Worm (Caenorhabditis elegans) whole organism, young adult: ENCODE data around the gene F59A6.10.
A peak's percentile ranks its signal among the peaks of the same experiment; 100 is the strongest.

Experiments used
- B0336.3 ChIP-seq: fragments of 200-800 bp; sonication (Bioruptor generic); IDR thresholded peaks from 2 replicates; pipeline ENCODE4 v1.3.6; 2022; ENCODE audit warnings: missing genetic modification characterization, missing compliant biosample characterization
- D2030.7 ChIP-seq: fragments of 200-800 bp; sonication (Bioruptor generic); IDR thresholded peaks from 2 replicates; pipeline ENCODE4 v1.3.6; 2022; ENCODE audit warnings: missing genetic modification reagents, missing genetic modification characterization, missing compliant biosample characterization
- F55B11.4 ChIP-seq: sonication (generic microtip); optimal IDR thresholded peaks from 2 replicates; lab custom pipeline; 2016; ENCODE audit warnings: missing compliant biosample characterization, missing genetic modification characterization, borderline replicate concordance; ENCODE audit not compliant: insufficient read depth
- K12H6.12 ChIP-seq: fragments of 200-800 bp; sonication (Bioruptor generic); optimal IDR thresholded peaks from 2 replicates; lab custom pipeline; 2018; ENCODE audit warnings: mild to moderate bottlenecking, missing genetic modification characterization, missing compliant biosample characterization
- ZK185.1 ChIP-seq: sonication (generic microtip); optimal IDR thresholded peaks from 2 replicates; lab custom pipeline; 2016; ENCODE audit warnings: mild to moderate bottlenecking, missing genetic modification characterization, missing compliant biosample characterization; ENCODE audit not compliant: poor library complexity, severe bottlenecking
- attf-5 ChIP-seq: fragments of 200-800 bp; sonication (Bioruptor generic); optimal IDR thresholded peaks from 2 replicates; lab custom pipeline; 2018; ENCODE audit warnings: mild to moderate bottlenecking, missing genetic modification characterization, missing compliant biosample characterization
- cebp-1 ChIP-seq, 2 experiments: fragments of 200-800 bp in 1 of 2; sonication (Bioruptor generic) in 1 of 2; sonication (generic microtip) in 1 of 2; IDR thresholded peaks in 1 of 2; optimal IDR thresholded peaks in 1 of 2; 2 replicates each; pipeline versions ENCODE4 v1.3.6 to Lab custom; 2017 to 2022; ENCODE audit warnings: missing compliant biosample characterization in 2 of 2, missing genetic modification characterization in 2 of 2, mild to moderate bottlenecking in 1 of 2, missing genetic modification reagents in 1 of 2, moderate library complexity in 1 of 2
- ceh-27 ChIP-seq: fragments of 200-800 bp; sonication (Bioruptor generic); optimal IDR thresholded peaks from 2 replicates; lab custom pipeline; 2018; ENCODE audit warnings: mild to moderate bottlenecking, missing genetic modification characterization, moderate library complexity, missing compliant biosample characterization
- ceh-58 ChIP-seq: fragments of 200-800 bp; sonication (Bioruptor generic); IDR thresholded peaks from 2 replicates; pipeline ENCODE4 v1.3.6; 2022; ENCODE audit warnings: missing genetic modification characterization, missing compliant biosample characterization
- chd-7 ChIP-seq: sonication (generic microtip); optimal IDR thresholded peaks from 2 replicates; lab custom pipeline; 2016; ENCODE audit warnings: mild to moderate bottlenecking, missing genetic modification characterization, moderate library complexity, missing compliant biosample characterization
- dpff-1 ChIP-seq: sonication (generic microtip); optimal IDR thresholded peaks from 2 replicates; lab custom pipeline; 2017; ENCODE audit warnings: mild to moderate bottlenecking, missing genetic modification characterization, missing compliant biosample characterization
- egl-18 ChIP-seq: fragments of 200-800 bp; sonication (Bioruptor generic); IDR thresholded peaks from 2 replicates; pipeline ENCODE4 v1.3.6; 2022; ENCODE audit warnings: missing genetic modification reagents, missing genetic modification characterization, missing compliant biosample characterization
- ekl-4 ChIP-seq: fragments of 200-800 bp; sonication (Bioruptor generic); IDR thresholded peaks from 2 replicates; pipeline ENCODE4 v1.3.6; 2022; ENCODE audit warnings: missing genetic modification reagents, missing genetic modification characterization, missing compliant biosample characterization
- ets-4 ChIP-seq: fragments of 200-800 bp; sonication (Bioruptor generic); optimal IDR thresholded peaks from 2 replicates; lab custom pipeline; 2018; ENCODE audit warnings: mild to moderate bottlenecking, missing genetic modification characterization, missing compliant biosample characterization
- fkh-3 ChIP-seq: sonication (generic microtip); optimal IDR thresholded peaks from 2 replicates; lab custom pipeline; 2016; ENCODE audit warnings: mild to moderate bottlenecking, missing genetic modification characterization, missing compliant biosample characterization
- gei-17 ChIP-seq: fragments of 200-800 bp; sonication (Bioruptor generic); optimal IDR thresholded peaks from 2 replicates; lab custom pipeline; 2018; ENCODE audit warnings: mild to moderate bottlenecking, missing genetic modification characterization, missing compliant biosample characterization
- hmg-1.2 ChIP-seq: fragments of 200-800 bp; sonication (Bioruptor generic); IDR thresholded peaks from 2 replicates; pipeline ENCODE4 v1.3.6; 2022; ENCODE audit warnings: missing genetic modification reagents, missing genetic modification characterization, missing compliant biosample characterization
- hmg-20 ChIP-seq: fragments of 200-800 bp; sonication (Bioruptor generic); IDR thresholded peaks from 2 replicates; pipeline ENCODE4 v1.3.6; 2022; ENCODE audit warnings: missing genetic modification reagents, missing genetic modification characterization, missing compliant biosample characterization
- lag-1 ChIP-seq: fragments of 200-800 bp; sonication (Bioruptor generic); IDR thresholded peaks from 2 replicates; pipeline ENCODE4 v1.3.6; 2022; ENCODE audit warnings: missing genetic modification reagents, missing genetic modification characterization, missing compliant biosample characterization
- let-526 ChIP-seq: fragments of 200-800 bp; sonication (Bioruptor generic); IDR thresholded peaks from 2 replicates; pipeline ENCODE4 v1.3.6; 2022; ENCODE audit warnings: missing genetic modification reagents, missing genetic modification characterization, missing compliant biosample characterization
- lin-26 ChIP-seq: fragments of 200-800 bp; sonication (Bioruptor generic); IDR thresholded peaks from 2 replicates; pipeline ENCODE4 v1.3.6; 2022; ENCODE audit warnings: missing genetic modification reagents, missing genetic modification characterization, missing compliant biosample characterization
- lin-40 ChIP-seq: sonication (generic microtip); optimal IDR thresholded peaks from 2 replicates; lab custom pipeline; 2016; ENCODE audit warnings: missing genetic modification characterization, mild to moderate bottlenecking, missing compliant biosample characterization, missing genotype, missing genetic modification reagents
- lsl-1 ChIP-seq: fragments of 200-800 bp; sonication (Bioruptor generic); optimal IDR thresholded peaks from 2 replicates; lab custom pipeline; 2018; ENCODE audit warnings: mild to moderate bottlenecking, missing genetic modification characterization, moderate library complexity, missing compliant biosample characterization
- lsy-27 ChIP-seq: sonication (generic microtip); optimal IDR thresholded peaks from 2 replicates; lab custom pipeline; 2017; ENCODE audit warnings: missing genetic modification characterization, mild to moderate bottlenecking, missing compliant biosample characterization, antibody characterized with exemption, missing genotype, borderline replicate concordance; ENCODE audit not compliant: insufficient read depth
- madf-10 ChIP-seq: sonication (generic microtip); optimal IDR thresholded peaks from 2 replicates; lab custom pipeline; 2016; ENCODE audit warnings: mild to moderate bottlenecking, missing genetic modification characterization, missing compliant biosample characterization
- mcd-1 ChIP-seq: fragments of 200-800 bp; sonication (Bioruptor generic); IDR thresholded peaks from 2 replicates; pipeline ENCODE4 v1.3.6; 2022; ENCODE audit warnings: missing genetic modification reagents, missing genetic modification characterization, missing compliant biosample characterization
- mxl-1 ChIP-seq: sonication (generic microtip); optimal IDR thresholded peaks from 2 replicates; lab custom pipeline; 2016; ENCODE audit warnings: missing genetic modification characterization, missing compliant biosample characterization
- nfya-1 ChIP-seq: sonication (generic microtip); optimal IDR thresholded peaks from 2 replicates; lab custom pipeline; 2017; ENCODE audit warnings: antibody characterized with exemption, missing compliant biosample characterization, missing genetic modification characterization, borderline replicate concordance; ENCODE audit not compliant: insufficient read depth
- nfyb-1 ChIP-seq: fragments of 200-800 bp; sonication (Bioruptor generic); IDR thresholded peaks from 2 replicates; pipeline ENCODE4 v1.3.6; 2022; ENCODE audit warnings: missing genetic modification reagents, missing genetic modification characterization, missing compliant biosample characterization
- nhr-120 ChIP-seq: fragments of 200-800 bp; sonication (Bioruptor generic); IDR thresholded peaks from 2 replicates; pipeline ENCODE4 v1.3.6; 2022; ENCODE audit warnings: missing genetic modification characterization, missing compliant biosample characterization
- nhr-80 ChIP-seq: sonication (generic microtip); optimal IDR thresholded peaks from 2 replicates; lab custom pipeline; 2016; ENCODE audit warnings: missing genetic modification characterization, missing compliant biosample characterization
- nhr-90 ChIP-seq: sonication (generic microtip); optimal IDR thresholded peaks from 2 replicates; lab custom pipeline; 2016; ENCODE audit warnings: missing genotype, mild to moderate bottlenecking, missing genetic modification characterization, missing compliant biosample characterization
- pbrm-1 ChIP-seq: fragments of 200-800 bp; sonication (Bioruptor generic); IDR thresholded peaks from 2 replicates; pipeline ENCODE4 v1.3.6; 2022; ENCODE audit warnings: missing genetic modification reagents, missing genetic modification characterization, missing compliant biosample characterization
- snpc-3.4 ChIP-seq: sonication (generic microtip); optimal IDR thresholded peaks from 2 replicates; lab custom pipeline; 2017; ENCODE audit warnings: missing genetic modification characterization, mild to moderate bottlenecking, missing compliant biosample characterization, antibody characterized with exemption, moderate library complexity, missing genotype, missing genetic modification reagents
- snpc-4 ChIP-seq, 5 experiments: fragments of 150-350 bp in 1 of 5; sonication (generic microtip) in 4 of 5; optimal IDR thresholded peaks; 2 replicates each; lab custom pipeline; 2014 to 2018; ENCODE audit warnings: missing genetic modification characterization in 5 of 5, missing biosample characterization in 3 of 5, antibody characterized with exemption in 2 of 5, mild to moderate bottlenecking in 2 of 5, missing compliant biosample characterization in 2 of 5, missing genotype in 2 of 5, moderate library complexity in 2 of 5, missing genetic modification reagents in 1 of 5
- tbp1 ChIP-seq: fragments of 200-800 bp; sonication (Bioruptor generic); optimal IDR thresholded peaks from 2 replicates; lab custom pipeline; 2018; ENCODE audit warnings: mild to moderate bottlenecking, missing genetic modification characterization, missing compliant biosample characterization
- tbx-9 ChIP-seq: sonication (generic microtip); optimal IDR thresholded peaks from 2 replicates; lab custom pipeline; 2016; ENCODE audit warnings: borderline replicate concordance, missing genetic modification characterization, inconsistent platforms, missing compliant biosample characterization
- tlf-1 ChIP-seq: fragments of 200-800 bp; sonication (Bioruptor generic); optimal IDR thresholded peaks from 2 replicates; lab custom pipeline; 2018; ENCODE audit warnings: mild to moderate bottlenecking, missing genetic modification characterization, missing compliant biosample characterization
- unc-62 ChIP-seq: fragments of 150-350 bp; optimal IDR thresholded peaks from 2 replicates; lab custom pipeline; 2014; ENCODE audit warnings: missing biosample characterization, missing genetic modification reagents, missing genetic modification characterization
- zim-3 ChIP-seq: sonication (generic microtip); optimal IDR thresholded peaks from 2 replicates; lab custom pipeline; 2017; ENCODE audit warnings: mild to moderate bottlenecking, missing genetic modification characterization, moderate library complexity, missing compliant biosample characterization
- ztf-18 ChIP-seq: sonication (generic microtip); optimal IDR thresholded peaks from 2 replicates; lab custom pipeline; 2016; ENCODE audit warnings: missing genotype, mild to moderate bottlenecking, missing genetic modification characterization, missing compliant biosample characterization
- ztf-28 ChIP-seq: fragments of 200-800 bp; sonication (Bioruptor generic); IDR thresholded peaks from 2 replicates; pipeline ENCODE4 v1.3.6; 2022; ENCODE audit warnings: missing genetic modification reagents, missing genetic modification characterization, missing compliant biosample characterization
- ztf-6 ChIP-seq: fragments of 200-800 bp; sonication (Bioruptor generic); IDR thresholded peaks from 2 replicates; pipeline ENCODE4 v1.3.6; 2022; ENCODE audit warnings: missing genetic modification reagents, missing genetic modification characterization, missing compliant biosample characterization

The F59A6.10 gene

ce11 chrII:5014399-5014798 is 10.6 kb downstream of the F59A6.10 start, which contains the start of gene F59A6.2:
F59A6.2 (plus strand) TSS chrII:5014699.
- TF ChIP-seq lag-1 (GFP tag; lab: Robert Waterston, UW) (no peak), madf-10 (tag; lab: Kevin White, UChicago) (no peak), gei-17 (GFP tag; lab: Kevin White, UChicago) (no peak), F55B11.4 (tag; lab: Kevin White, UChicago) (no peak), ets-4 (GFP tag; lab: Kevin White, UChicago) (no peak), lsl-1 (GFP tag; lab: Kevin White, UChicago) (no peak), lsy-27 (no peak), D2030.7 (GFP tag; lab: Robert Waterston, UW) (no peak), tbx-9 (tag; lab: Kevin White, UChicago) (no peak), mcd-1 (GFP tag; lab: Robert Waterston, UW) (no peak), ceh-58 (GFP tag; lab: Robert Waterston, UW) (no peak), B0336.3 (GFP tag; lab: Robert Waterston, UW) (no peak), cebp-1 (GFP tag; IDR thresholded peaks at IDR 0.05; lab: Robert Waterston, UW) (no peak), cebp-1 (tag; optimal IDR thresholded peaks at IDR 0.05; lab: Kevin White, UChicago) (no peak), fkh-3 (no peak)

- TF ChIP-seq mxl-1 (tag; lab: Kevin White, UChicago) (no peak), egl-18 (GFP tag; lab: Robert Waterston, UW) (no peak), lsl-1 (GFP tag; lab: Kevin White, UChicago) (no peak), ztf-28 (GFP tag; lab: Robert Waterston, UW) (no peak), nfya-1 (tag; lab: Kevin White, UChicago) (no peak), tbp1 (GFP tag; lab: Kevin White, UChicago) (no peak), tlf-1 (no peak), ztf-6 (no peak)
Observed at ce11 chrII:5016144-5016543, 12.4 kb downstream of the F59A6.10 start.

- TF ChIP-seq ekl-4 (GFP tag; lab: Robert Waterston, UW) (0 out of 2 replicates have a peak, but pooled peaks have one; percentile 33), nfyb-1 (GFP tag; lab: Robert Waterston, UW) (0 out of 2 replicates have a peak, but pooled peaks have one; percentile 16), ceh-27 (GFP tag; lab: Kevin White, UChicago) (peak; percentile 44), zim-3 (tag; lab: Kevin White, UChicago) (no peak), tbp1 (GFP tag; lab: Kevin White, UChicago) (no peak), let-526 (GFP tag; lab: Robert Waterston, UW) (no peak), nhr-90 (tag; lab: Kevin White, UChicago) (no peak), hmg-1.2 (GFP tag; lab: Robert Waterston, UW) (peak; percentile 89), dpff-1 (tag; lab: Kevin White, UChicago) (no peak), ZK185.1 (tag; lab: Kevin White, UChicago) (peak; percentile 14), hmg-20 (no peak), pbrm-1 (GFP tag; lab: Robert Waterston, UW) (0 out of 2 replicates have a peak, but pooled peaks have one; percentile 36), ztf-18 (peak; percentile 17), K12H6.12 (peak; percentile 59), mcd-1 (GFP tag; lab: Robert Waterston, UW) (peak; percentile 56), lin-40 (tag; lab: Kevin White, UChicago) (peak; percentile 80), snpc-3.4 (tag; lab: Kevin White, UChicago) (no peak), snpc-4 (GFP tag; optimal IDR thresholded peaks at IDR 0.05; lab: Kevin White, UChicago) (no peak), snpc-4 (tag; optimal IDR thresholded peaks at IDR 0.05; lab: Kevin White, UChicago) (peak in 2 of 4 experiments; percentile 35 to 52), chd-7 (peak; percentile 69), nhr-80 (tag; lab: Kevin White, UChicago) (peak; percentile 64), attf-5 (GFP tag; lab: Kevin White, UChicago) (peak; percentile 63), unc-62 (GFP tag; lab: Kevin White, UChicago) (no peak), nhr-120 (GFP tag; lab: Robert Waterston, UW) (no peak), lin-26 (GFP tag; lab: Robert Waterston, UW) (peak; percentile 43; the same call in 1 of the 2 replicates)
Observed at ce11 chrII:5016977-5017585, 13.3 kb downstream of the F59A6.10 start.
